Worm (Caenorhabditis elegans) whole organism, early embryonic: ENCODE results near the gene ZK616.2.
"Not testable (repeated sequence)": the region's sequence is repeated elsewhere in the genome, so short reads cannot be mapped to it uniquely, and the experiment has no call there.

Experiments
- B0310.2 ChIP-seq: sonication (generic microtip); optimal IDR thresholded peaks from 2 replicates; lab custom pipeline; 2016; ENCODE audit warnings: mild to moderate bottlenecking, missing genetic modification characterization, missing compliant biosample characterization
- F13C5.2 ChIP-seq: sonication (generic microtip); optimal IDR thresholded peaks from 2 replicates; lab custom pipeline; 2017; ENCODE audit warnings: mild to moderate bottlenecking, missing genetic modification characterization, inconsistent platforms, missing compliant biosample characterization
- ama-1 ChIP-seq: fragments of 150-350 bp; optimal IDR thresholded peaks from 2 replicates; lab custom pipeline; 2014
- ceh-13 ChIP-seq: fragments of 200-800 bp; sonication (Bioruptor generic); optimal IDR thresholded peaks from 2 replicates; lab custom pipeline; 2018; ENCODE audit warnings: mild to moderate bottlenecking, missing genetic modification characterization, missing compliant biosample characterization
- ceh-36 ChIP-seq: sonication (generic microtip); optimal IDR thresholded peaks from 2 replicates; lab custom pipeline; 2016; ENCODE audit warnings: missing genetic modification characterization, inconsistent platforms, missing compliant biosample characterization
- ets-7 ChIP-seq: sonication (generic microtip); optimal IDR thresholded peaks from 2 replicates; lab custom pipeline; 2016; ENCODE audit warnings: missing genotype, missing genetic modification characterization, missing compliant biosample characterization
- flt-1 ChIP-seq: fragments of 200-800 bp; sonication (Bioruptor generic); IDR thresholded peaks from 2 replicates; pipeline ENCODE4 v1.3.6; 2022; ENCODE audit warnings: missing genetic modification characterization, missing compliant biosample characterization
- hmbx-1 ChIP-seq: sonication (generic microtip); optimal IDR thresholded peaks from 2 replicates; lab custom pipeline; 2016; ENCODE audit warnings: mild to moderate bottlenecking, missing genetic modification characterization, missing compliant biosample characterization
- hmg-4 ChIP-seq: fragments of 200-800 bp; sonication (Bioruptor generic); optimal IDR thresholded peaks from 2 replicates; lab custom pipeline; 2018; ENCODE audit warnings: mild to moderate bottlenecking, missing genetic modification characterization, missing compliant biosample characterization
- hnd-1 ChIP-seq: sonication (generic microtip); optimal IDR thresholded peaks from 2 replicates; lab custom pipeline; 2016; ENCODE audit warnings: missing genetic modification characterization, missing compliant biosample characterization
- pes-1 ChIP-seq: fragments of 200-800 bp; sonication (Bioruptor generic); IDR thresholded peaks from 2 replicates; pipeline ENCODE4 v1.3.6; 2022; ENCODE audit warnings: missing genetic modification reagents, missing genetic modification characterization, missing compliant biosample characterization
- scrt-1 ChIP-seq: fragments of 200-800 bp; sonication (Bioruptor generic); IDR thresholded peaks from 2 replicates; pipeline ENCODE4 v1.3.6; 2022; ENCODE audit warnings: missing genetic modification characterization, missing compliant biosample characterization
- sea-1 ChIP-seq: fragments of 200-800 bp; sonication (Bioruptor generic); conservative IDR thresholded peaks from 2 replicates; pipeline ENCODE4 v1.3.6; 2022; ENCODE audit warnings: missing genetic modification characterization, missing compliant biosample characterization
- tbx-11 ChIP-seq: fragments of 200-800 bp; sonication (Bioruptor generic); IDR thresholded peaks from 2 replicates; pipeline ENCODE4 v1.3.6; 2022; ENCODE audit warnings: missing genetic modification characterization, missing compliant biosample characterization
- tbx-37 ChIP-seq: fragments of 200-800 bp; sonication (Bioruptor generic); conservative IDR thresholded peaks from 2 replicates; pipeline ENCODE4 v1.3.6; 2022; ENCODE audit warnings: missing genetic modification reagents, missing genetic modification characterization, missing compliant biosample characterization
- tra-4 ChIP-seq: sonication (generic microtip); optimal IDR thresholded peaks from 2 replicates; lab custom pipeline; 2017; ENCODE audit warnings: missing genetic modification characterization, missing compliant biosample characterization

Gene ZK616.2

ce11 chrIV:5397539-5397938 lies at the start of gene ZK616.2:
TSS of gene ZK616.2 (plus strand) at chrIV:5397839.
- TF ChIP-seq hnd-1: no peak

- not testable (repeated sequence) for TF ChIP-seq scrt-1 (GFP tag; lab: Robert Waterston, UW); tbx-11 (GFP tag; lab: Robert Waterston, UW); ets-7 (tag; lab: Kevin White, UChicago)
Measured at ce11 chrIV:5350480-5351193, 47.0 kb upstream of the ZK616.2 start, which contains the start of gene gba-4. TSS of gene gba-4 (minus strand) at chrIV:5350897.

- TF ChIP-seq B0310.2 (no peak), pes-1 (GFP tag; lab: Robert Waterston, UW) (no peak), F13C5.2 (tag; lab: Kevin White, UChicago) (no peak), hmbx-1 (no peak), tbx-11 (GFP tag; lab: Robert Waterston, UW) (no peak), sea-1 (GFP tag; lab: Robert Waterston, UW) (no peak), ets-7 (tag; lab: Kevin White, UChicago) (no peak), flt-1 (GFP tag; lab: Robert Waterston, UW) (no peak), ceh-36 (no peak), hmg-4 (GFP tag; lab: Kevin White, UChicago) (no peak)
Measured at ce11 chrIV:5353364-5353763, 44.3 kb upstream of the ZK616.2 start, which contains the start of gene Y4C6B.7. TSS of gene Y4C6B.7 (minus strand) at chrIV:5353464.

ce11 chrIV:5354124-5354523 lies 43.5 kb upstream of the ZK616.2 start, which contains the start of gene Y4C6B.1:
TSS of gene Y4C6B.1 (plus strand) at chrIV:5354488.
- 0 out of 2 replicates have a peak, but pooled peaks have one; percentile 41 for TF ChIP-seq pes-1 (GFP tag; lab: Robert Waterston, UW)
- TF ChIP-seq F13C5.2 (tag; lab: Kevin White, UChicago): no peak

- TF ChIP-seq ama-1 (lab: Kevin White, UChicago) (no peak), pes-1 (GFP tag; lab: Robert Waterston, UW) (no peak), hnd-1 (no peak), tra-4 (no peak), ceh-13 (no peak), B0310.2 (no peak), scrt-1 (GFP tag; lab: Robert Waterston, UW) (no peak), tbx-11 (GFP tag; lab: Robert Waterston, UW) (no peak), tbx-37 (GFP tag; lab: Robert Waterston, UW) (no peak), sea-1 (GFP tag; lab: Robert Waterston, UW) (no peak)
Measured at ce11 chrIV:5354564-5354963, 43.1 kb upstream of the ZK616.2 start.

ce11 chrIV:5360533-5360932 lies 37.1 kb upstream of the ZK616.2 start, which contains the start of gene F41H10.5:
TSS of gene F41H10.5 (plus strand) at chrIV:5360907.
- TF ChIP-seq tra-4 (no peak), ets-7 (tag; lab: Kevin White, UChicago) (no peak), tbx-37 (GFP tag; lab: Robert Waterston, UW) (no peak), ceh-13 (no peak), sea-1 (GFP tag; lab: Robert Waterston, UW) (no peak), flt-1 (GFP tag; lab: Robert Waterston, UW) (no peak)

- no peak for TF ChIP-seq tbx-11 (GFP tag; lab: Robert Waterston, UW)
- TF ChIP-seq tra-4: no peak
- TF ChIP-seq ceh-13: no peak
- TF ChIP-seq sea-1 (GFP tag; lab: Robert Waterston, UW): no peak
Measured at ce11 chrIV:5364135-5364609, 33.5 kb upstream of the ZK616.2 start, which contains the start of the genes hda-6 and F41H10.4. TSS of gene hda-6 (minus strand) at chrIV:5364306. TSS of gene F41H10.4 (plus strand) at chrIV:5364559.

ce11 chrIV:5366567-5366966 lies 31.1 kb upstream of the ZK616.2 start, which contains the start of gene sand-1:
TSS of gene sand-1 (plus strand) at chrIV:5366867.
- no peak for TF ChIP-seq ama-1 (lab: Kevin White, UChicago)
- TF ChIP-seq hmg-4 (GFP tag; lab: Kevin White, UChicago): no peak
- no peak for TF ChIP-seq hmbx-1
- no peak for TF ChIP-seq sea-1 (GFP tag; lab: Robert Waterston, UW)
- no peak for TF ChIP-seq pes-1 (GFP tag; lab: Robert Waterston, UW)
- TF ChIP-seq hnd-1: no peak
- TF ChIP-seq ceh-36: no peak
- no peak for TF ChIP-seq ceh-13
- TF ChIP-seq flt-1 (GFP tag; lab: Robert Waterston, UW): no peak
- TF ChIP-seq tra-4: no peak
- TF ChIP-seq tbx-37 (GFP tag; lab: Robert Waterston, UW): no peak
- TF ChIP-seq B0310.2: no peak

- no peak for TF ChIP-seq sea-1 (GFP tag; lab: Robert Waterston, UW)
- TF ChIP-seq ama-1 (lab: Kevin White, UChicago): no peak
Measured at ce11 chrIV:5367899-5368298, 29.7 kb upstream of the ZK616.2 start.
